Fruit fly (Drosophila melanogaster) whole organism, adult: ENCODE data around the gene LManII.
A peak's percentile ranks its signal among the peaks of the same experiment; 100 is the strongest.

Source experiments
- CG12768 ChIP-seq: fragments of 200-800 bp; sonication (Bioruptor generic); optimal IDR thresholded peaks from 2 replicates; lab custom pipeline; 2017; ENCODE audit warnings: missing biosample characterization, missing genetic modification characterization, mild to moderate bottlenecking, moderate library complexity, missing genetic modification reagents
- CG14711 ChIP-seq: fragments of 200-800 bp; sonication (Bioruptor generic); optimal IDR thresholded peaks from 2 replicates; lab custom pipeline; 2018; ENCODE audit warnings: missing biosample characterization, mild to moderate bottlenecking, missing genetic modification characterization, moderate library complexity
- CG5204 ChIP-seq: fragments of 200-800 bp; sonication (Bioruptor generic); optimal IDR thresholded peaks from 2 replicates; lab custom pipeline; 2016; ENCODE audit warnings: missing biosample characterization, missing genetic modification characterization
- CG7045 ChIP-seq: fragments of 200-800 bp; sonication (Bioruptor generic); optimal IDR thresholded peaks from 2 replicates; lab custom pipeline; 2017; ENCODE audit warnings: missing biosample characterization, mild to moderate bottlenecking, missing genetic modification characterization
- Crg-1 ChIP-seq: fragments of 200-800 bp; sonication (Bioruptor generic); optimal IDR thresholded peaks from 2 replicates; lab custom pipeline; 2016; ENCODE audit warnings: missing biosample characterization, missing genetic modification characterization
- Hr96 ChIP-seq: fragments of 200-800 bp; sonication (Bioruptor generic); optimal IDR thresholded peaks from 2 replicates; lab custom pipeline; 2016; ENCODE audit warnings: missing biosample characterization, missing genetic modification characterization
- bab1 ChIP-seq: fragments of 200-800 bp; sonication (Bioruptor generic); optimal IDR thresholded peaks from 3 replicates; lab custom pipeline; 2019; ENCODE audit warnings: missing biosample characterization, mild to moderate bottlenecking, missing genetic modification characterization, moderate library complexity
- cic ChIP-seq: fragments of 200-800 bp; sonication (Bioruptor generic); optimal IDR thresholded peaks from 2 replicates; lab custom pipeline; 2017; ENCODE audit warnings: missing biosample characterization, mild to moderate bottlenecking, missing genetic modification characterization, moderate library complexity
- ovo ChIP-seq: fragments of 200-800 bp; sonication (Bioruptor generic); optimal IDR thresholded peaks from 2 replicates; lab custom pipeline; 2016; ENCODE audit warnings: missing biosample characterization, missing genetic modification characterization

DNA sequence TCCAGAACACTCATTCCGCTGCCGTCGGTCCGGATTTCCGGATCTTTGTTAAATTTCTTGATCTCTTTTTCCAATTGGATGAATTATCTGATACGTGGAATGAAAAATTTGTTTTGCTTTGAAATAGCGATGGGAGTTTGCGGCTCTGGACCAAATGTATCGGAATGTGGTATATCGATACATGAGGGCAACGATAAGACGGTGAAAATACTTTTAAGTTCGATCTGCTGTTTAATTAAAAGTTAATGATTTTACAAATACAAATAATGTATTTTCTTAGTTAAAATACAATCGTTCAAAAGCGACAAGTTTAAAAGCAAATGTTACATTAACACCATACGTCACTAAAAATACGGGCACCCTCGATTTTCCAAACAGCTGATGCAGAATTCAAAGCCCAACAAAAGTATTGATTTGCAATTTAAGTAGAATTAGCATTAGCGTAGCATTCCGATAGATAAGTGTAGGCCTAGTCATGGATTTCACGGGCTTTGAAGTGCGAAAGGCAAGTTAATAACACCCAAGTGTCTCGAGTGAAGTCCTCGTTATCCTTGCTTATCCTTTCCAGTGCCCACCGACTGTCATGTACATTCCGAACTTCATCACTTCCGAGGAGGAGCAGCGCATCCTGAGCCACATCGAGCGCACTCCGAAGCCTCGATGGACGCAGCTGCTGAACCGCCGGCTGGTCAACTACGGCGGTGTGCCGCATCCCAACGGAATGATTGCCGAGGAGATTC is 31.2 kb downstream of the LManII start, which contains the start of the genes Cog4 and CG6144:
- TF ChIP-seq Hr96 (GFP tag; lab: Kevin White, UChicago) (no peak), CG5204 (no peak), cic (no peak), Crg-1 (GFP tag; lab: Kevin White, UChicago) (no peak), CG12768 (no peak), CG7045 (GFP tag; lab: Kevin White, UChicago) (no peak), ovo (GFP tag; lab: Kevin White, UChicago) (no peak), CG14711 (peak; percentile 32), bab1 (GFP tag; lab: Kevin White, UChicago) (peak; percentile 74)
